Worm (Caenorhabditis elegans) whole organism, mixed stage, embryonic: ENCODE measurements around the gene Y48E1B.17.

Source experiments
- M03D4.4 ChIP-seq: sonication (generic microtip); optimal IDR thresholded peaks from 2 replicates; lab custom pipeline; 2017; ENCODE audit warnings: mild to moderate bottlenecking, missing genetic modification characterization, missing compliant biosample characterization
- blmp-1 ChIP-seq: fragments of 150-350 bp; optimal IDR thresholded peaks from 2 replicates; lab custom pipeline; 2014; ENCODE audit warnings: missing biosample characterization, missing genetic modification characterization
- ceh-39 ChIP-seq: fragments of 150-350 bp; optimal IDR thresholded peaks from 2 replicates; lab custom pipeline; 2014; ENCODE audit warnings: missing biosample characterization, missing genetic modification characterization
- ceh-43 ChIP-seq: fragments of 200-800 bp; sonication (Bioruptor generic); optimal IDR thresholded peaks from 2 replicates; lab custom pipeline; 2018; ENCODE audit warnings: mild to moderate bottlenecking, missing genetic modification characterization, moderate library complexity, missing compliant biosample characterization
- ceh-83 ChIP-seq: fragments of 200-800 bp; sonication (Bioruptor generic); optimal IDR thresholded peaks from 2 replicates; lab custom pipeline; 2018; ENCODE audit warnings: mild to moderate bottlenecking, missing genetic modification characterization, missing compliant biosample characterization
- ces-1 ChIP-seq: fragments of 150-350 bp; optimal IDR thresholded peaks from 2 replicates; lab custom pipeline; 2014; ENCODE audit warnings: missing biosample characterization, missing genetic modification reagents, missing genetic modification characterization
- cnd-1 ChIP-seq: fragments of 200-800 bp; sonication (Bioruptor generic); optimal IDR thresholded peaks from 2 replicates; lab custom pipeline; 2018; ENCODE audit warnings: mild to moderate bottlenecking, missing genetic modification characterization, missing compliant biosample characterization
- elt-1 ChIP-seq: sonication (generic microtip); optimal IDR thresholded peaks from 2 replicates; lab custom pipeline; 2017; ENCODE audit warnings: missing genetic modification characterization, mild to moderate bottlenecking, missing compliant biosample characterization, antibody characterized with exemption, moderate library complexity, borderline replicate concordance; ENCODE audit not compliant: insufficient read depth
- elt-3 ChIP-seq: fragments of 150-350 bp; optimal IDR thresholded peaks from 2 replicates; lab custom pipeline; 2014; ENCODE audit warnings: missing biosample characterization, missing genetic modification characterization
- flh-1 ChIP-seq: fragments of 200-800 bp; sonication (Bioruptor generic); optimal IDR thresholded peaks from 2 replicates; lab custom pipeline; 2018; ENCODE audit warnings: mild to moderate bottlenecking, missing genetic modification characterization, moderate library complexity, missing compliant biosample characterization
- ham-2 ChIP-seq: fragments of 200-800 bp; sonication (Bioruptor generic); optimal IDR thresholded peaks from 2 replicates; lab custom pipeline; 2018; ENCODE audit warnings: mild to moderate bottlenecking, missing genetic modification characterization, missing compliant biosample characterization
- hlh-1 ChIP-seq: fragments of 150-350 bp; optimal IDR thresholded peaks from 2 replicates; lab custom pipeline; 2014; ENCODE audit warnings: missing biosample characterization, missing genetic modification reagents, missing genetic modification characterization
- lin-13 ChIP-seq: fragments of 150-350 bp; optimal IDR thresholded peaks from 2 replicates; lab custom pipeline; 2014; ENCODE audit warnings: missing biosample characterization, missing genetic modification characterization
- lsy-2 ChIP-seq: fragments of 150-350 bp; optimal IDR thresholded peaks from 2 replicates; lab custom pipeline; 2014; ENCODE audit warnings: missing biosample characterization, missing genetic modification characterization
- mep-1 ChIP-seq: fragments of 150-350 bp; optimal IDR thresholded peaks from 2 replicates; lab custom pipeline; 2017; ENCODE audit warnings: missing biosample characterization, missing genetic modification reagents, missing genetic modification characterization, inconsistent platforms
- mls-2 ChIP-seq: sonication (generic microtip); optimal IDR thresholded peaks from 2 replicates; lab custom pipeline; 2016; ENCODE audit warnings: mild to moderate bottlenecking, missing genetic modification characterization, moderate library complexity, missing compliant biosample characterization
- nhr-12 ChIP-seq: fragments of 150-350 bp; optimal IDR thresholded peaks from 2 replicates; lab custom pipeline; 2014; ENCODE audit warnings: missing biosample characterization, missing genetic modification characterization
- nhr-2 ChIP-seq: fragments of 150-350 bp; optimal IDR thresholded peaks from 2 replicates; lab custom pipeline; 2014; ENCODE audit warnings: missing biosample characterization, missing genetic modification characterization
- nhr-28 ChIP-seq: fragments of 150-350 bp; optimal IDR thresholded peaks from 2 replicates; lab custom pipeline; 2014; ENCODE audit warnings: missing biosample characterization, missing genetic modification characterization
- nhr-76 ChIP-seq: sonication (generic microtip); optimal IDR thresholded peaks from 2 replicates; lab custom pipeline; 2017; ENCODE audit warnings: missing biosample characterization, missing genetic modification characterization
- pha-4 ChIP-seq: fragments of 150-350 bp; optimal IDR thresholded peaks from 2 replicates; lab custom pipeline; 2018; ENCODE audit warnings: missing biosample characterization, missing genetic modification reagents, missing genetic modification characterization
- sem-2 ChIP-seq: fragments of 200-800 bp; sonication (Bioruptor generic); optimal IDR thresholded peaks from 2 replicates; lab custom pipeline; 2018; ENCODE audit warnings: mild to moderate bottlenecking, missing genetic modification characterization, missing compliant biosample characterization
- snpc-4 ChIP-seq: fragments of 150-350 bp; optimal IDR thresholded peaks from 2 replicates; lab custom pipeline; 2014; ENCODE audit warnings: missing biosample characterization, missing genetic modification characterization
- sptf-1 ChIP-seq: sonication (generic microtip); optimal IDR thresholded peaks from 2 replicates; lab custom pipeline; 2017; ENCODE audit warnings: mild to moderate bottlenecking, missing genetic modification characterization, moderate library complexity, missing compliant biosample characterization
- tbx-8 ChIP-seq: fragments of 200-800 bp; sonication (Bioruptor generic); optimal IDR thresholded peaks from 2 replicates; lab custom pipeline; 2018; ENCODE audit warnings: mild to moderate bottlenecking, missing genetic modification characterization, moderate library complexity, missing compliant biosample characterization
- unc-120 ChIP-seq: sonication (generic microtip); optimal IDR thresholded peaks from 2 replicates; lab custom pipeline; 2017; ENCODE audit warnings: missing genetic modification characterization, missing compliant biosample characterization; ENCODE audit not compliant: poor library complexity, severe bottlenecking
- unc-39 ChIP-seq: fragments of 150-350 bp; optimal IDR thresholded peaks from 2 replicates; lab custom pipeline; 2014; ENCODE audit warnings: missing biosample characterization, missing genetic modification characterization
- unc-62 ChIP-seq: fragments of 150-350 bp; optimal IDR thresholded peaks from 2 replicates; lab custom pipeline; 2014; ENCODE audit warnings: missing biosample characterization, missing genetic modification reagents, missing genetic modification characterization
- zip-8 ChIP-seq: fragments of 150-350 bp; optimal IDR thresholded peaks from 2 replicates; lab custom pipeline; 2014; ENCODE audit warnings: missing biosample characterization, missing genetic modification characterization
- ztf-11 ChIP-seq: fragments of 150-350 bp; optimal IDR thresholded peaks from 2 replicates; lab custom pipeline; 2014; ENCODE audit warnings: missing biosample characterization, missing genetic modification characterization

The Y48E1B.17 gene

DNA sequence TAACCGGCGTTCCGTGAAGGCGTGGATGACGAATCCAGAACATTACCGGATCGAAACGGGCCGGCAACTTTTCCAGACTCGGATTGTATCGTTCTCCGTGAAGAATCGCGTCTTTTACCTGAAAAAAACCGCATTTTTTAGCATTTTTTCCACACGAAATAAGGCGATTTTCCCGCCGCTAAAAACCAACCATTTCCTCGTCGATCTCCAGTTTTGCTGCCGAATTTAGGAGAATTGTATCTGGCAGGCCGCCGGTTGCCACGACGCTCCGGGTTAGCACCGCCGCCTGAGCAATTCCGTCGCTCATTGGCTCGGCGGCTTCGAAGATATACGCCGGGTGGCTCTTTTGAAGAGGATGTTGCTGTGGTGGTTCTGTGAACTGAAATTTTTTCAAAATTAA, 33.5 kb upstream of the Y48E1B.17 start:
- TF ChIP-seq lin-13: no peak
- no peak for TF ChIP-seq nhr-76
- no peak for TF ChIP-seq nhr-28
- no peak for TF ChIP-seq mep-1 (tag; lab: Kevin White, UChicago)
- no peak for TF ChIP-seq ham-2 (GFP tag; lab: Kevin White, UChicago)
- TF ChIP-seq sem-2 (GFP tag; lab: Kevin White, UChicago): no peak
- no peak for TF ChIP-seq nhr-12
- no peak for TF ChIP-seq zip-8 (tag; lab: Kevin White, UChicago)
- TF ChIP-seq unc-120 (tag; lab: Kevin White, UChicago): no peak
- TF ChIP-seq ztf-11: no peak
- no peak for TF ChIP-seq unc-39 (tag; lab: Kevin White, UChicago)
- TF ChIP-seq elt-1: no peak
- TF ChIP-seq M03D4.4 (tag; lab: Kevin White, UChicago): no peak
- TF ChIP-seq pha-4 (tag; lab: Kevin White, UChicago): no peak
- TF ChIP-seq ceh-39 (tag; lab: Kevin White, UChicago): no peak

DNA sequence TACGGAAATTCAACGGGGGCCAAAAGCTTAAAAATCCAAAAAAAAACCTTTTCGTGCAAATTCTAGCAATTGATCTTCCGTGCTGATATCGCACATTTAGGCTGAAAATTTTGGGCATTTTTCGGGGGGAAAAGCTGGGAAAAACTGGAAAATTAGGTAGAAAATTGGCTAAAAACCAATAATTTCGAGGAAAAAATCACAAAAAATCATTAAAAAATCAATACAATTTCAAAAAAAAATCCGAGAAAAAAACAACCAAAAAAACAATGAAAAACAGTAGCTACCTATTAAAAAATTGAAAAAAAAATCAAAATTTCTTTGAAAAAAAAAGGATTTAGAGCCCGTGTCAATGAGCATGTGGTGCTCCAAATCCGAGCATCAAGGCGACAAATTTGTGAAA, 27.0 kb upstream of the Y48E1B.17 start, which contains the start of gene Y48E1B.3:
TSS of gene Y48E1B.3 (minus strand) at position 101 of the 400 bp plus-strand sequence.
- no peak for TF ChIP-seq nhr-2 (tag; lab: Kevin White, UChicago)
- no peak for TF ChIP-seq unc-120 (tag; lab: Kevin White, UChicago)
- TF ChIP-seq mls-2 (tag; lab: Kevin White, UChicago): no peak
- no peak for TF ChIP-seq nhr-12
- no peak for TF ChIP-seq ceh-83 (GFP tag; lab: Kevin White, UChicago)
- TF ChIP-seq elt-1: no peak

ce11 chrII:13560553-13560952, 19.7 kb upstream of the Y48E1B.17 start:
- TF ChIP-seq nhr-28: no peak
- no peak for TF ChIP-seq cnd-1
- no peak for TF ChIP-seq elt-1
- TF ChIP-seq nhr-2 (tag; lab: Kevin White, UChicago): no peak

ce11 chrII:13547545-13547944, 6.7 kb upstream of the Y48E1B.17 start, which contains the start of gene ddl-2:
Gene ddl-2, minus strand, starts transcription at chrII:13547645.
- TF ChIP-seq ham-2 (GFP tag; lab: Kevin White, UChicago) (no peak), nhr-28 (no peak)

DNA sequence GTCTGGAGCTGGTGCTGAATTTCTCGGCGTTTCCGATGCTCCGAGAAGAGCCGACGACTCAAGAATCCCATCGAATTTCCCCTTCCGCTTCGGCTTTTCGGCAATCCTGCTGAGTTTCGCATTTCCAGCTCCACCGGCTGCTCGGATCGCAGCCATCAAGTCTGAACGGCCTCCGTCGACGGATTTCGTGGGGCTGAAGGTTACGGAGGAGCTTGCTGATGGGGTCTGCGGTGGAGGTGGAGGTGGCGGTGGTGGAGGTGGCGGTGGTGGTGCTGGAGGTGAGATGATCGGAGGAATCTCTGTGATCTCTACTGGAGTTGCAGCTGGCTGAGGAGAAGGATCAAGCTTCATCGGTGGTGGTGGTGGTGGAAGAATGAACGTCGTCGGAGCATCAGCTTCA, 2.1 kb upstream of the Y48E1B.17 start:
- TF ChIP-seq ceh-83 (GFP tag; lab: Kevin White, UChicago) (no peak), elt-3 (no peak), lsy-2 (no peak), unc-120 (tag; lab: Kevin White, UChicago) (no peak), ceh-39 (tag; lab: Kevin White, UChicago) (no peak), ztf-11 (no peak), unc-62 (GFP tag; lab: Kevin White, UChicago) (no peak), ces-1 (GFP tag; lab: Kevin White, UChicago) (no peak), lin-13 (no peak), blmp-1 (no peak), mls-2 (tag; lab: Kevin White, UChicago) (no peak), M03D4.4 (tag; lab: Kevin White, UChicago) (no peak), flh-1 (GFP tag; lab: Kevin White, UChicago) (no peak), hlh-1 (tag; lab: Kevin White, UChicago) (no peak), nhr-76 (no peak), nhr-28 (no peak), nhr-2 (tag; lab: Kevin White, UChicago) (no peak), mep-1 (tag; lab: Kevin White, UChicago) (no peak)

ce11 chrII:13531118-13531517, 9.8 kb downstream of the Y48E1B.17 start, which contains the start of gene snx-14:
Gene snx-14, minus strand, starts transcription at chrII:13531218.
- TF ChIP-seq sptf-1 (tag; lab: Kevin White, UChicago) (no peak), M03D4.4 (tag; lab: Kevin White, UChicago) (no peak), cnd-1 (no peak), nhr-76 (no peak), ceh-43 (no peak), nhr-28 (no peak), elt-1 (no peak), tbx-8 (GFP tag; lab: Kevin White, UChicago) (no peak), lsy-2 (no peak), ztf-11 (no peak), mep-1 (tag; lab: Kevin White, UChicago) (no peak), snpc-4 (no peak), pha-4 (tag; lab: Kevin White, UChicago) (no peak), nhr-2 (tag; lab: Kevin White, UChicago) (no peak), zip-8 (tag; lab: Kevin White, UChicago) (no peak), flh-1 (GFP tag; lab: Kevin White, UChicago) (no peak), nhr-12 (no peak), unc-120 (tag; lab: Kevin White, UChicago) (no peak)
